Fruit fly (Drosophila melanogaster) whole organism, wandering third instar larva: Measurements from ENCODE around the gene CG6006.
A peak's percentile ranks its signal among the peaks of the same experiment; 100 is the strongest.
"Not testable (repeated sequence)": the region's sequence is repeated elsewhere in the genome, so short reads cannot be mapped to it uniquely, and the experiment has no call there.

Experiments
- Abd-B ChIP-seq: fragments of >200 bp; optimal IDR thresholded peaks from 2 replicates; lab custom pipeline; 2017; ENCODE audit warnings: missing biosample characterization, missing genetic modification characterization
- CG32264 ChIP-seq: fragments of 200-800 bp; sonication (Bioruptor generic); optimal IDR thresholded peaks from 2 replicates; lab custom pipeline; 2016; ENCODE audit warnings: missing biosample characterization, missing genetic modification characterization
- CrebA ChIP-seq: fragments of 200-800 bp; sonication (Bioruptor generic); optimal IDR thresholded peaks from 2 replicates; lab custom pipeline; 2016; ENCODE audit warnings: missing biosample characterization, mild to moderate bottlenecking, missing genetic modification characterization, borderline replicate concordance
- Dif ChIP-seq: fragments of 200-275, 200-300 bp; sonication (Bioruptor generic); optimal IDR thresholded peaks from 2 replicates; lab custom pipeline; 2018; ENCODE audit warnings: missing biosample characterization, missing genetic modification characterization; ENCODE audit not compliant: partially characterized antibody
- HLH106 ChIP-seq: fragments of 200-800 bp; optimal IDR thresholded peaks from 3 replicates; lab custom pipeline; 2019; ENCODE audit warnings: missing biosample characterization, mild to moderate bottlenecking, missing genetic modification characterization, moderate library complexity
- Hnf4 ChIP-seq: fragments of 200-800 bp; sonication (Bioruptor generic); optimal IDR thresholded peaks from 2 replicates; lab custom pipeline; 2016; ENCODE audit warnings: missing biosample characterization, mild to moderate bottlenecking, missing genetic modification characterization
- Hr78 ChIP-seq: fragments of >200 bp; optimal IDR thresholded peaks from 2 replicates; lab custom pipeline; 2017; ENCODE audit warnings: missing biosample characterization, missing genetic modification characterization
- Jra ChIP-seq: sonication (Bioruptor generic); optimal IDR thresholded peaks from 2 replicates; lab custom pipeline; 2016; ENCODE audit warnings: missing biosample characterization, missing genetic modification characterization
- N ChIP-seq: fragments of >200 bp; optimal IDR thresholded peaks from 2 replicates; lab custom pipeline; 2018; ENCODE audit warnings: missing biosample characterization, missing external identifiers, missing genetic modification characterization
- Rel ChIP-seq, 2 experiments: fragments of 200-800 bp; sonication (Bioruptor generic) in 1 of 2; optimal IDR thresholded peaks; 2 replicates in 1 of 2; 3 replicates in 1 of 2; lab custom pipeline; 2016 to 2019; ENCODE audit warnings: mild to moderate bottlenecking in 2 of 2, missing biosample characterization in 2 of 2, missing genetic modification characterization in 2 of 2, moderate library complexity in 1 of 2
- Vsx2 ChIP-seq: fragments of 200-300, 225-300 bp; sonication (Bioruptor generic); optimal IDR thresholded peaks from 2 replicates; lab custom pipeline; 2018; ENCODE audit warnings: missing biosample characterization, missing genetic modification characterization; ENCODE audit not compliant: partially characterized antibody
- br ChIP-seq: fragments of 200-800 bp; sonication (Bioruptor generic); optimal IDR thresholded peaks from 2 replicates; lab custom pipeline; 2016; ENCODE audit warnings: missing biosample characterization, missing genetic modification characterization
- brk ChIP-seq: fragments of 200-800 bp; sonication (Bioruptor generic); optimal IDR thresholded peaks from 2 replicates; lab custom pipeline; 2016; ENCODE audit warnings: missing biosample characterization, mild to moderate bottlenecking, missing genetic modification characterization
- dl ChIP-seq, 2 experiments: fragments of 175-275, 200-275 bp in 1 of 2; fragments of 200-275 bp in 1 of 2; sonication (Bioruptor generic); optimal IDR thresholded peaks; lab custom pipeline; 2018; ENCODE audit warnings: mild to moderate bottlenecking in 2 of 2, missing biosample characterization in 2 of 2, missing genetic modification characterization in 2 of 2, moderate library complexity in 2 of 2; ENCODE audit not compliant: partially characterized antibody in 2 of 2, insufficient read depth in 1 of 2
- dmrt93B ChIP-seq: fragments of 200-800 bp; sonication (Bioruptor generic); optimal IDR thresholded peaks from 2 replicates; lab custom pipeline; 2018; ENCODE audit warnings: missing biosample characterization, mild to moderate bottlenecking, missing genetic modification characterization
- dsf ChIP-seq: sonication (Bioruptor generic); optimal IDR thresholded peaks from 2 replicates; lab custom pipeline; 2016; ENCODE audit warnings: missing biosample characterization, missing genetic modification characterization, borderline replicate concordance
- ey ChIP-seq: fragments of 200-800 bp; sonication (Bioruptor generic); optimal IDR thresholded peaks from 2 replicates; lab custom pipeline; 2016; ENCODE audit warnings: missing biosample characterization, missing genetic modification characterization
- fru ChIP-seq: fragments of 200-800 bp; sonication (Bioruptor generic); optimal IDR thresholded peaks from 3 replicates; lab custom pipeline; 2016; ENCODE audit warnings: missing biosample characterization, mild to moderate bottlenecking, missing genetic modification characterization
- jim ChIP-seq: fragments of 175-275, 200-325 bp; sonication (Bioruptor generic); optimal IDR thresholded peaks from 2 replicates; lab custom pipeline; 2016; ENCODE audit warnings: missing biosample characterization, mild to moderate bottlenecking, missing genetic modification characterization
- lola ChIP-seq: fragments of >200 bp; optimal IDR thresholded peaks from 2 replicates; lab custom pipeline; 2017; ENCODE audit warnings: missing biosample characterization, missing genetic modification characterization
- pan ChIP-seq: fragments of >200 bp; optimal IDR thresholded peaks from 2 replicates; lab custom pipeline; 2017
- psq ChIP-seq: fragments of 200-800 bp; sonication (Bioruptor generic); optimal IDR thresholded peaks from 3 replicates; lab custom pipeline; 2017; ENCODE audit warnings: missing biosample characterization, mild to moderate bottlenecking, missing genetic modification characterization, moderate library complexity
- sv ChIP-seq: fragments of 200-800 bp; sonication (Bioruptor generic); optimal IDR thresholded peaks from 3 replicates; lab custom pipeline; 2016; ENCODE audit warnings: missing biosample characterization, missing genetic modification characterization

Gene CG6006

DNA sequence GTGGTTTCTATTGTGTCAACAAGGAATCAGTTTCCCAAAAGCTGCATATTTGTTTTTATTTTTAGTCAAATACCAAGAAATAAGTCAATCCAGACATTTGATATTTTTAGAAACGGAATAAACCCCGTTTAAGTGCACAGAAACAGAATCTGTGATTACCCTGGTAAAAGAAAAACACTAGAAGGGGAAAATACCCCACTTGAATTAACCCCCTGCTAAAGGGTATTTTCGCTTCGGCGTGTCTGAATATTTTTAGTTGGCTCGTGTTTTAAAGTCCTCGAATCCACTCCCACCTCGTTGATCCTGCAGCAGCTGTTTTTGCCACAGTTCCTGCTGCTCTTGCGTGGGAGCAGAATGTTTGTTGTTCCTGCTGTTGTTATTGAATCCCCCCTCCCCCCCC, 33.0 kb downstream of the CG6006 start:
- no peak for TF ChIP-seq pan (lab: Kevin White, UChicago)
- no peak for TF ChIP-seq HLH106 (tag; lab: Kevin White, UChicago)
- TF ChIP-seq brk (GFP tag; lab: Kevin White, UChicago): no peak

DNA sequence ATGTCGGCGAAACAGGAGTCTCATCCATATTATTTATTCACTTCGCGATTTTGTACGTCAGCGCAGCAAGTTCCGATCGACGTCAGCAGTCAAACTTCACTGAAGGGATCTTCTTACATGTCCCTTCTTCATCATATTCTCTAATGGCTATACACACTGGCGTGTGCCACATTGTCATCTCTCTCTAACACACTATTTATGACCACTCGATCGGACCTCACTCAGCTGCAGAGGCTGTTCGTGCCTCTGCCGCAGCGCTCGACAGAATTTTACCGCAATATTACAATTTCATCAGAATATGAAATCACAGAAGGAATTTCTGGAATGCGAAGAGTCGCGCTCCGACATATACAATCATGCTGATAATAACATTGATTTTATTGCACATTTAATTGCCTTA, 34.7 kb downstream of the CG6006 start, which contains the start of gene Bin1:
Gene Bin1 (minus strand): TSS at position 101 of the 400 bp plus-strand sequence.
- TF ChIP-seq dsf, Abd-B, CrebA (GFP tag; lab: Kevin White, UChicago): not testable (repeated sequence)
- TF ChIP-seq, all 38 proteins: peak for 0; not testable (repeated sequence) for 38

DNA sequence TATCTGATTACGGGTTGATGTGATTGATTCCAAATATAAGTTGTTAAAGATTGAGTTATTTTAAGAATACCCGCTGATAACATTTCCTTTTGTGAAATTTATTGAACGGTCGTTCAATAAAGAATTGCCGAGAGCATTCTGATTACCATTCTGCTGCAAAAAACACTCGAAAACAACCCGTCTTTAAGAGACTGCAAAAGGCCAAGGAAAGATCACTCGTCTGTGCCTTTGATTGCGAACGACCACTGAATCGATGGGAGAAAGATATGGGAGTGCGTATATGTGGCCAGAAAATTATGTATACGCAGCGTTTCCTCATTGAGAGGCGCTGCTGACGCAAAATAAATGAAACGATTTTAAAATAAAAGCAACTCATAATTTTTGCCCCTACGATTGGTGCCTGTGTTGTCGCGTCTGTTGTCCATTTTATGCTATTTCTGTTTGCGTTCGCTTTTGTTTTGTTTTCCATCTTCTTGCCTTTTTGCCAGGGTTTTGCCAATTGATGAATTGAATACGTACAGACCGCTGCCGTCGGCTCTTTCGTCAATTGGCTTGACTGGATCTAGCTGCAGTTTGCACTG, 35.5 kb downstream of the CG6006 start:
- TF ChIP-seq br (GFP tag; lab: Kevin White, UChicago): no peak
- TF ChIP-seq pan (lab: Kevin White, UChicago): no peak
- no peak for TF ChIP-seq dsf (GFP tag; lab: Kevin White, UChicago)
- no peak for TF ChIP-seq CG32264
- TF ChIP-seq Hnf4 (GFP tag; lab: Kevin White, UChicago): no peak
- TF ChIP-seq brk (GFP tag; lab: Kevin White, UChicago): no peak
- no peak for TF ChIP-seq Abd-B (GFP tag; lab: Kevin White, UChicago)
- TF ChIP-seq Hr78: no peak
- no peak for TF ChIP-seq ey
- no peak for TF ChIP-seq psq (GFP tag; lab: Kevin White, UChicago)
- TF ChIP-seq fru: no peak
- no peak for TF ChIP-seq Rel (GFP tag; optimal IDR thresholded peaks at IDR 0.05; lab: Kevin White, UChicago)
- no peak for TF ChIP-seq Rel (tag; optimal IDR thresholded peaks at IDR 0.05; lab: Kevin White, UChicago)
- no peak for TF ChIP-seq Vsx2
- no peak for TF ChIP-seq Jra (GFP tag; lab: Kevin White, UChicago)

DNA sequence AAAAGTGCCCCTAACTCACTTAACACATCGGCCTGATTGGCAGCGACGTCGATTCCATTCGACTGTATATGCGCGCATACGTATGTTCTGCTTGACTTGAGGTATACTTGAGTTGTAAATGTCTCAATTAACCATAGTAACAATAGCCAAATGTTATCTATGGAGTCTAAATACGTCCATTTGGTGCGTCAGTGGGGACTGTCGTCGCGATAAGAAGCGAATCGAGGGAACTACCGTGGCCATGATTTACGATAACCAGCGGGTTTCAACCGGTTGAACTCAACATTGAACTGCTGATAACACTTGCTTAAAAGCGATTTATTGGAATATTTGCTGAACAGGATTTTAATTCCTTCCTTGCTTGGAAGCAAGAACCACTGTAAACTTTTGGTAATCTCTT, 36.0 kb downstream of the CG6006 start:
- TF ChIP-seq lola (GFP tag; lab: Kevin White, UChicago) (no peak), Rel (GFP tag; optimal IDR thresholded peaks at IDR 0.05; lab: Kevin White, UChicago) (no peak), Rel (tag; optimal IDR thresholded peaks at IDR 0.05; lab: Kevin White, UChicago) (peak; percentile 91)
- TF ChIP-seq, all 38 proteins: peak for 1

DNA sequence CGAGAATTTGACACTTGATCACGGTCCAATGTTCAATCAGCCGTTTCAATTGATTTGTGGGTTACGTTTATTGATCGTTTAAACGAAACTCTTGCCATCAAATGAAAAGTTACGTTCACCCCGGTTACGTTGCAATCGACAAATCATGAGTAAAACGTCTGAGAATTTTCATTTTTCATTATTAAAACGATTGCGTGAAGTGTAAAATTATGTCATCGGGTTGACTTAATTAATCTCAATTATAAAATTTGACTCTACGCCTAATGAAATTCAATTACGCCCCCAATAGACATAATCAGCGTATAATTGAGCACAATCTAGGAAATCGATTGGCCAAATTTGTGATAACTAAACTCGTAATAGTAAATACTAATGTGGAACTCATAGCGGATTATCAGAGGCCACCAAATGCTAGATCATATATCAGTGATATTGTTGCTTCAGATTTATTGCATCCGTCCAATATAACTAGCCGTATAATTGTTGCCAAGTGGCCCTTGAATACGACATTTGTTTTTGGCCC, 45.8 kb downstream of the CG6006 start:
- no peak for TF ChIP-seq fru
- TF ChIP-seq jim (GFP tag; lab: Kevin White, UChicago): no peak
- no peak for TF ChIP-seq lola (GFP tag; lab: Kevin White, UChicago)
- no peak for TF ChIP-seq dl (GFP tag; optimal IDR thresholded peaks at IDR 0.05; lab: Kevin White, UChicago; ENCODE audit: insufficient read depth in 1 of 2, partially characterized antibody in 2 of 2)
- no peak for TF ChIP-seq dmrt93B (GFP tag; lab: Kevin White, UChicago)
- no peak for TF ChIP-seq br (GFP tag; lab: Kevin White, UChicago)

DNA sequence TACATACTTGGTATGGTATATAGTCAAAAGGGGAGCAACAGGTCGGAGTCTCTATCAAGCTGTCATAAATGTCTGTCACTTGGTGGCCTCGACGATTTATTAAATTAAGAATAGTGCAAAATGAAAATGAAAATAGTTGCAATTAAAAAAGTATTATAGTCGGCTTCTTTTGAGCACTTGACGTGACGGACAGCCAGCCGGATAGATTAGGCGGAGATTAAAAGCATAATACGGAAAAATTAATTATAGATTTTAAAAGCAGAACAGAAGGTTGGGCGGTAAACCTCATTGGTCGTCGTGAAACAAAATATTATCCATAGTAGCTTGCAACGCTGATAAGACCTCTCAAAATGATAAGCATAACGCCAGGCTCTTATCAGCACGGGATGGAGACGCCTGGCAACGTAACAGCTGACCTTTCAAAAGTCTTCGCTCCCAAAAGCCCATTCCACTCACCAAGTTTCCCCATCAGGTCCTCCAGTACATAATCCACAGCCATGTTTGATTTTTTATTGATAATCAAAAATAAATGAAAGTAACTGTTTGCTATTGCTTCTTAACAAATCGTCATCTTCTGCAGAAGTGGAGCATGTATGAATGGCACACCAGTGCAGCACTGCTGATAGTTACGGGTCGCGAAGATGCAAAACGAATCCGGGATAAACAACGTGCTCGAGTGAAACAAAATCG, 47.7 kb downstream of the CG6006 start:
- no peak for TF ChIP-seq CrebA (GFP tag; lab: Kevin White, UChicago)

DNA sequence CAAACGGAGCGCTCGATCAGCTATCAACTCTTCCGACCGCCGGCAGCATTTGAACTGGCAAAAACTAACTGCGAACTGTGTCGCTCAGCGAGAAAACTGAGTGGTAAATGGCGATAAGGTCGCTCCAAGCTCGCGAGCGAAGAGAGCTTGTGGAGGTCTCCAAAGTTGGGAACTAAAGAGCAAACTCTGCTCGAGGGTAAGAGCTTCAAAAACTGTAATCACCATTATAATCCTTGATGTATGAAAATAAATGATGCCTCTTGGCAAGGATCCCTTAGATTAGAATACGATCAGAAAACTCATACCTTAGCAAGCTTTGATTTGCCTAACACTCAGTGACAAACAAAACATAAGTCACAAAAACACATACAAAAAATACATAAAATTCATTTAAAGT, 48.2 kb downstream of the CG6006 start, which contains the start of the genes CG6126 and CG31287:
Gene CG6126 (minus strand): TSS at position 59 of the 397 bp plus-strand sequence.
Gene CG31287 (plus strand): TSS at position 347 of the 397 bp plus-strand sequence.
- TF ChIP-seq N (GFP tag; lab: Kevin White, UChicago) (no peak), fru (no peak), HLH106 (tag; lab: Kevin White, UChicago) (no peak), sv (GFP tag; lab: Kevin White, UChicago) (no peak), Dif (GFP tag; lab: Kevin White, UChicago) (peak; percentile 82), psq (GFP tag; lab: Kevin White, UChicago) (no peak), dl (GFP tag; optimal IDR thresholded peaks at IDR 0.05; lab: Kevin White, UChicago; ENCODE audit: insufficient read depth in 1 of 2, partially characterized antibody in 2 of 2) (peak; percentile 35 to 64)
- TF ChIP-seq, all 38 proteins: peak for 2
